Worm (Caenorhabditis elegans) whole organism, late embryonic: ENCODE data around the gene ccr-4.
A peak's percentile ranks its signal among the peaks of the same experiment; 100 is the strongest.

ENCODE experiments used
- C38D4.7 ChIP-seq: fragments of 200-800 bp; sonication (Bioruptor generic); optimal IDR thresholded peaks from 2 replicates; lab custom pipeline; 2018; ENCODE audit warnings: mild to moderate bottlenecking, missing genetic modification characterization, moderate library complexity, missing compliant biosample characterization
- T23F11.4 ChIP-seq: fragments of 200-800 bp; sonication (Bioruptor generic); optimal IDR thresholded peaks from 2 replicates; lab custom pipeline; 2018; ENCODE audit warnings: mild to moderate bottlenecking, missing genetic modification characterization, missing compliant biosample characterization
- ama-1 ChIP-seq: fragments of 150-350 bp; optimal IDR thresholded peaks from 2 replicates; lab custom pipeline; 2014
- ceh-14 ChIP-seq: sonication (generic microtip); optimal IDR thresholded peaks from 2 replicates; lab custom pipeline; 2016; ENCODE audit warnings: missing genotype, missing genetic modification characterization, missing compliant biosample characterization
- ceh-18 ChIP-seq: sonication (generic microtip); optimal IDR thresholded peaks from 2 replicates; lab custom pipeline; 2016; ENCODE audit warnings: missing genetic modification characterization, missing compliant biosample characterization
- ceh-19 ChIP-seq: fragments of 200-800 bp; sonication (Bioruptor generic); optimal IDR thresholded peaks from 2 replicates; lab custom pipeline; 2018; ENCODE audit warnings: mild to moderate bottlenecking, missing genetic modification characterization, missing compliant biosample characterization
- ceh-22 ChIP-seq: sonication (generic microtip); optimal IDR thresholded peaks from 2 replicates; lab custom pipeline; 2017; ENCODE audit warnings: missing biosample characterization, missing genetic modification characterization
- ceh-24 ChIP-seq: sonication (generic microtip); optimal IDR thresholded peaks from 2 replicates; lab custom pipeline; 2016; ENCODE audit warnings: mild to moderate bottlenecking, missing genetic modification characterization, missing compliant biosample characterization
- ceh-31 ChIP-seq: sonication (generic microtip); optimal IDR thresholded peaks from 2 replicates; lab custom pipeline; 2016; ENCODE audit warnings: missing genetic modification characterization, missing compliant biosample characterization
- ceh-45 ChIP-seq: fragments of 200-800 bp; sonication (Bioruptor generic); IDR thresholded peaks from 2 replicates; pipeline ENCODE4 v1.3.6; 2022; ENCODE audit warnings: missing genetic modification reagents, missing genetic modification characterization, missing compliant biosample characterization
- ceh-6 ChIP-seq: fragments of 200-800 bp; sonication (Bioruptor generic); optimal IDR thresholded peaks from 2 replicates; lab custom pipeline; 2018; ENCODE audit warnings: mild to moderate bottlenecking, missing genetic modification characterization, missing compliant biosample characterization
- che-1 ChIP-seq: sonication (generic microtip); optimal IDR thresholded peaks from 2 replicates; lab custom pipeline; 2016; ENCODE audit warnings: mild to moderate bottlenecking, missing genetic modification characterization, missing compliant biosample characterization
- elt-2 ChIP-seq: sonication (generic microtip); optimal IDR thresholded peaks from 2 replicates; lab custom pipeline; 2016; ENCODE audit warnings: missing genetic modification reagents, missing genetic modification characterization, missing compliant biosample characterization
- elt-4 ChIP-seq: sonication (generic microtip); optimal IDR thresholded peaks from 2 replicates; lab custom pipeline; 2016; ENCODE audit warnings: missing genetic modification characterization, missing compliant biosample characterization
- fkh-6 ChIP-seq: sonication (generic microtip); optimal IDR thresholded peaks from 2 replicates; lab custom pipeline; 2016; ENCODE audit warnings: missing genetic modification characterization, missing compliant biosample characterization
- gmeb-2 ChIP-seq: sonication (generic microtip); optimal IDR thresholded peaks from 2 replicates; lab custom pipeline; 2016; ENCODE audit warnings: missing genetic modification characterization, inconsistent platforms, missing compliant biosample characterization
- lin-11 ChIP-seq: fragments of 200-800 bp; sonication (Bioruptor generic); optimal IDR thresholded peaks from 2 replicates; lab custom pipeline; 2018; ENCODE audit warnings: mild to moderate bottlenecking, missing genetic modification characterization, missing compliant biosample characterization
- madf-2 ChIP-seq: sonication (generic microtip); optimal IDR thresholded peaks from 2 replicates; lab custom pipeline; 2017; ENCODE audit warnings: missing genetic modification characterization, missing compliant biosample characterization
- nhr-11 ChIP-seq: fragments of 150-350 bp; optimal IDR thresholded peaks from 2 replicates; lab custom pipeline; 2014; ENCODE audit warnings: missing biosample characterization, missing genetic modification characterization
- npax-4 ChIP-seq: sonication (generic microtip); optimal IDR thresholded peaks from 2 replicates; lab custom pipeline; 2016; ENCODE audit warnings: missing genetic modification characterization, missing compliant biosample characterization
- pat-9 ChIP-seq: fragments of 200-800 bp; sonication (Bioruptor generic); optimal IDR thresholded peaks from 2 replicates; lab custom pipeline; 2018; ENCODE audit warnings: mild to moderate bottlenecking, missing genetic modification characterization, moderate library complexity, missing compliant biosample characterization
- pha-2 ChIP-seq: sonication (generic microtip); optimal IDR thresholded peaks from 2 replicates; lab custom pipeline; 2017; ENCODE audit warnings: mild to moderate bottlenecking, missing genetic modification characterization, missing compliant biosample characterization
- pqm-1 ChIP-seq: sonication (generic microtip); optimal IDR thresholded peaks from 2 replicates; lab custom pipeline; 2016; ENCODE audit warnings: missing genetic modification characterization, missing compliant biosample characterization
- ref-2 ChIP-seq: sonication (generic microtip); optimal IDR thresholded peaks from 2 replicates; lab custom pipeline; 2016; ENCODE audit warnings: missing genetic modification characterization, missing compliant biosample characterization
- sox-4 ChIP-seq: sonication (generic microtip); optimal IDR thresholded peaks from 2 replicates; lab custom pipeline; 2017; ENCODE audit warnings: mild to moderate bottlenecking, missing genetic modification characterization, inconsistent platforms, missing compliant biosample characterization
- unc-3 ChIP-seq, 2 experiments: fragments of 200-800 bp in 1 of 2; sonication (Bioruptor generic) in 1 of 2; sonication (generic microtip) in 1 of 2; conservative IDR thresholded peaks in 1 of 2; optimal IDR thresholded peaks in 1 of 2; 2 replicates each; pipeline versions ENCODE4 v1.3.6 to Lab custom; 2016 to 2022; ENCODE audit warnings: missing compliant biosample characterization in 2 of 2, missing genetic modification characterization in 2 of 2, missing genetic modification reagents in 1 of 2
- unc-42 ChIP-seq: sonication (generic microtip); optimal IDR thresholded peaks from 2 replicates; lab custom pipeline; 2016; ENCODE audit warnings: missing genotype, missing genetic modification characterization, missing compliant biosample characterization

ccr-4 gene

ce11 chrIV:12416629-12417404 lies 55.5 kb downstream of the ccr-4 start (continued):
- TF ChIP-seq ama-1 (lab: Kevin White, UChicago) = no peak
- TF ChIP-seq elt-4 (tag; lab: Kevin White, UChicago) = no peak
- TF ChIP-seq elt-2 (tag; lab: Kevin White, UChicago) = no peak
- TF ChIP-seq unc-42 (tag; lab: Kevin White, UChicago) = no peak
- TF ChIP-seq, all 69 proteins: peak for 7

- TF ChIP-seq ceh-6 (peak; percentile 33), npax-4 (tag; lab: Kevin White, UChicago) (peak; percentile 20), ref-2 (tag; lab: Kevin White, UChicago) (no peak), C38D4.7 (peak; percentile 37), elt-2 (tag; lab: Kevin White, UChicago) (peak; percentile 58), ceh-18 (tag; lab: Kevin White, UChicago) (peak; percentile 31), ceh-19 (GFP tag; lab: Kevin White, UChicago) (peak; percentile 22), ceh-24 (no peak), fkh-6 (no peak), T23F11.4 (GFP tag; lab: Kevin White, UChicago) (peak; percentile 27), pqm-1 (tag; lab: Kevin White, UChicago) (no peak), ceh-22 (tag; lab: Kevin White, UChicago) (no peak), unc-3 (GFP tag; conservative IDR thresholded peaks at IDR 0.05; lab: Robert Waterston, UW) (peak; percentile 43; the same call in 1 of the 2 replicates), unc-3 (tag; optimal IDR thresholded peaks at IDR 0.05; lab: Kevin White, UChicago) (no peak), unc-42 (tag; lab: Kevin White, UChicago) (peak; percentile 62), ceh-14 (tag; lab: Kevin White, UChicago) (peak; percentile 13), che-1 (tag; lab: Kevin White, UChicago) (no peak)
Measured at ce11 chrIV:12417536-12418195, 56.3 kb downstream of the ccr-4 start, which contains the start of gene F08G5.3. Gene F08G5.3 (minus strand): TSS chrIV:12417586.

- TF ChIP-seq pqm-1 (tag; lab: Kevin White, UChicago) = no peak
- no peak for TF ChIP-seq ceh-31
- no peak for TF ChIP-seq sox-4 (tag; lab: Kevin White, UChicago)
- TF ChIP-seq unc-42 (tag; lab: Kevin White, UChicago) = peak; percentile 86
- no peak for TF ChIP-seq pat-9
Measured at ce11 chrIV:12419291-12419690, 57.9 kb downstream of the ccr-4 start.

- TF ChIP-seq gmeb-2 (tag; lab: Kevin White, UChicago) (no peak), madf-2 (tag; lab: Kevin White, UChicago) (no peak), ceh-19 (GFP tag; lab: Kevin White, UChicago) (no peak), ceh-45 (GFP tag; lab: Robert Waterston, UW) (no peak), nhr-11 (tag; lab: Kevin White, UChicago) (no peak), lin-11 (tag; lab: Kevin White, UChicago) (no peak), elt-2 (tag; lab: Kevin White, UChicago) (peak; percentile 86), pha-2 (tag; lab: Kevin White, UChicago) (no peak)
Measured at ce11 chrIV:12420455-12420854, 59.1 kb downstream of the ccr-4 start, which contains the start of gene ugt-65. Gene ugt-65 (plus strand): TSS chrIV:12420683.
